Fruit fly (Drosophila melanogaster) whole organism, embryonic: Measurements from ENCODE around the gene msd1.

ENCODE experiments used
- Atf3 ChIP-seq: fragments of 200-800 bp; sonication (Bioruptor generic); optimal IDR thresholded peaks from 3 replicates; lab custom pipeline; 2016; ENCODE audit warnings: missing biosample characterization, missing genetic modification characterization
- Bdp1 ChIP-seq: fragments of 200-800 bp; sonication (Bioruptor generic); optimal IDR thresholded peaks from 3 replicates; lab custom pipeline; 2016; ENCODE audit warnings: missing biosample characterization, missing genetic modification characterization
- Bteb2 ChIP-seq: fragments of 200-800 bp; sonication (Bioruptor generic); optimal IDR thresholded peaks from 2 replicates; lab custom pipeline; 2016; ENCODE audit warnings: missing biosample characterization, missing genetic modification characterization
- CG11093 ChIP-seq: fragments of 200-800 bp; sonication (Bioruptor generic); IDR thresholded peaks from 3 replicates; pipeline ENCODE4 v1.3.6; 2022; ENCODE audit warnings: missing biosample characterization, missing genetic modification characterization
- CG11696 ChIP-seq: fragments of 200-800 bp; sonication (Bioruptor generic); IDR thresholded peaks from 2 replicates; pipeline ENCODE4 v1.3.6; 2022; ENCODE audit warnings: missing biosample characterization, missing genetic modification characterization
- CG1233 ChIP-seq: fragments of 200-800 bp; sonication (Bioruptor generic); optimal IDR thresholded peaks from 4 replicates; lab custom pipeline; 2018; ENCODE audit warnings: missing biosample characterization, mild to moderate bottlenecking, missing genetic modification characterization
- CG14441 ChIP-seq: fragments of 200-800 bp; sonication (Bioruptor generic); IDR thresholded peaks from 2 replicates; pipeline ENCODE4 v1.3.6; 2022; ENCODE audit warnings: missing biosample characterization, missing genetic modification characterization
- CG1602 ChIP-seq: fragments of 200-800 bp; sonication (Bioruptor generic); optimal IDR thresholded peaks from 3 replicates; lab custom pipeline; 2016; ENCODE audit warnings: missing biosample characterization, missing genetic modification characterization
- CG1603 ChIP-seq: fragments of 200-800 bp; sonication (Bioruptor generic); optimal IDR thresholded peaks from 2 replicates; lab custom pipeline; 2019; ENCODE audit warnings: missing biosample characterization, mild to moderate bottlenecking, missing genetic modification characterization, moderate library complexity
- CG16863 ChIP-seq: fragments of 200-800 bp; sonication (Bioruptor generic); optimal IDR thresholded peaks from 3 replicates; lab custom pipeline; 2016; ENCODE audit warnings: missing biosample characterization, missing genetic modification characterization
- CG18262 ChIP-seq: fragments of 200-800 bp; optimal IDR thresholded peaks from 3 replicates; lab custom pipeline; 2019; ENCODE audit warnings: missing biosample characterization, mild to moderate bottlenecking, missing genetic modification characterization, moderate library complexity
- CG2129 ChIP-seq: fragments of 200-800 bp; sonication (Bioruptor generic); IDR thresholded peaks from 2 replicates; pipeline ENCODE4 v1.3.6; 2022; ENCODE audit warnings: missing biosample characterization, missing genetic modification characterization; ENCODE audit not compliant: partially characterized antibody
- CG31224 ChIP-seq: fragments of 200-800 bp; sonication (Bioruptor generic); IDR thresholded peaks from 2 replicates; pipeline ENCODE4 v1.3.6; 2022; ENCODE audit warnings: missing biosample characterization, missing genetic modification characterization
- CG4282 ChIP-seq: fragments of 200-800 bp; sonication (Bioruptor generic); optimal IDR thresholded peaks from 2 replicates; lab custom pipeline; 2016; ENCODE audit warnings: missing biosample characterization, missing genetic modification characterization
- CG4424 ChIP-seq: fragments of 200-800 bp; sonication (Bioruptor generic); optimal IDR thresholded peaks from 3 replicates; lab custom pipeline; 2016; ENCODE audit warnings: missing biosample characterization, missing genetic modification characterization
- CG4730 ChIP-seq: fragments of 200-800 bp; sonication (Bioruptor generic); IDR thresholded peaks from 2 replicates; pipeline ENCODE4 v1.3.6; 2022; ENCODE audit warnings: missing biosample characterization, missing genetic modification characterization
- CG4820 ChIP-seq: fragments of 200-800 bp; sonication (Bioruptor generic); optimal IDR thresholded peaks from 3 replicates; lab custom pipeline; 2016; ENCODE audit warnings: missing biosample characterization, missing genetic modification characterization
- CG6683 ChIP-seq: fragments of 200-800 bp; sonication (Bioruptor generic); optimal IDR thresholded peaks from 2 replicates; lab custom pipeline; 2017; ENCODE audit warnings: missing biosample characterization, mild to moderate bottlenecking, missing genetic modification characterization, missing genetic modification reagents
- CG8359 ChIP-seq: fragments of 200-800 bp; sonication (Bioruptor generic); optimal IDR thresholded peaks from 2 replicates; lab custom pipeline; 2017; ENCODE audit warnings: missing biosample characterization, mild to moderate bottlenecking, missing genetic modification characterization, borderline replicate concordance
- CG8388 ChIP-seq: fragments of 200-800 bp; sonication (Bioruptor generic); optimal IDR thresholded peaks from 2 replicates; lab custom pipeline; 2019; ENCODE audit warnings: missing biosample characterization, mild to moderate bottlenecking, missing genetic modification characterization, moderate library complexity
- CG9437 ChIP-seq: fragments of 200-800 bp; sonication (Bioruptor generic); optimal IDR thresholded peaks from 2 replicates; lab custom pipeline; 2018; ENCODE audit warnings: missing biosample characterization, mild to moderate bottlenecking, missing genetic modification characterization
- D19A ChIP-seq: fragments of 200-800 bp; optimal IDR thresholded peaks from 3 replicates; lab custom pipeline; 2019; ENCODE audit warnings: missing biosample characterization, mild to moderate bottlenecking, missing genetic modification characterization, moderate library complexity
- Dek ChIP-seq: fragments of 200-800 bp; sonication (Bioruptor generic); optimal IDR thresholded peaks from 3 replicates; lab custom pipeline; 2019; ENCODE audit warnings: missing biosample characterization, mild to moderate bottlenecking, missing genetic modification characterization, moderate library complexity
- Drgx ChIP-seq: fragments of 200-800 bp; sonication (Bioruptor generic); IDR thresholded peaks from 2 replicates; pipeline ENCODE4 v1.3.6; 2022; ENCODE audit warnings: missing biosample characterization, missing genetic modification characterization
- Hey ChIP-seq: fragments of 200-800 bp; sonication (Bioruptor generic); optimal IDR thresholded peaks from 3 replicates; lab custom pipeline; 2018; ENCODE audit warnings: missing biosample characterization, mild to moderate bottlenecking, missing genetic modification characterization
- Hr78 ChIP-seq, 2 experiments: fragments of 200-800 bp in 1 of 2; fragments of >200 bp in 1 of 2; sonication (Bioruptor generic) in 1 of 2; optimal IDR thresholded peaks; 2 replicates each; lab custom pipeline; 2017 to 2019; ENCODE audit warnings: missing biosample characterization in 2 of 2, missing genetic modification characterization in 2 of 2, mild to moderate bottlenecking in 1 of 2, moderate library complexity in 1 of 2
- MESR4 ChIP-seq: fragments of 200-800 bp; sonication (Bioruptor generic); optimal IDR thresholded peaks from 2 replicates; lab custom pipeline; 2018; ENCODE audit warnings: missing biosample characterization, mild to moderate bottlenecking, missing genetic modification characterization, moderate library complexity
- Med ChIP-seq: fragments of 200-800 bp; sonication (Bioruptor generic); peaks from one replicate; lab custom pipeline; 2016; ENCODE audit warnings: missing biosample characterization, missing genetic modification characterization, mild to moderate bottlenecking, inconsistent platforms, moderate library complexity
- Side ChIP-seq: fragments of 200-800 bp; sonication (Bioruptor generic); optimal IDR thresholded peaks from 2 replicates; lab custom pipeline; 2016; ENCODE audit warnings: missing biosample characterization, missing genetic modification characterization
- TFAM ChIP-seq: fragments of 200-800 bp; sonication (Bioruptor generic); optimal IDR thresholded peaks from 2 replicates; lab custom pipeline; 2017; ENCODE audit warnings: missing biosample characterization, missing genetic modification characterization, inconsistent platforms
- ara ChIP-seq: fragments of 200-800 bp; sonication (Bioruptor generic); IDR thresholded peaks from 2 replicates; pipeline ENCODE4 v1.3.6; 2022; ENCODE audit warnings: missing biosample characterization, missing genetic modification characterization
- ase ChIP-seq: fragments of 200-800 bp; sonication (Bioruptor generic); IDR thresholded peaks from 3 replicates; pipeline ENCODE4 v1.3.6; 2022; ENCODE audit warnings: missing biosample characterization, missing genetic modification characterization
- bowl ChIP-seq: fragments of 200-800 bp; sonication (Bioruptor generic); IDR thresholded peaks from 2 replicates; pipeline ENCODE4 v1.3.6; 2022; ENCODE audit warnings: missing biosample characterization, missing genetic modification characterization
- btn ChIP-seq: fragments of 200-800 bp; sonication (Bioruptor generic); optimal IDR thresholded peaks from 2 replicates; lab custom pipeline; 2016; ENCODE audit warnings: missing biosample characterization, missing genetic modification characterization
- chif ChIP-seq, 2 experiments: fragments of 200-800 bp; sonication (Bioruptor generic); optimal IDR thresholded peaks; 3 replicates each; lab custom pipeline; 2016; ENCODE audit warnings: missing biosample characterization in 2 of 2, missing genetic modification characterization in 2 of 2
- croc ChIP-seq: fragments of 200-800 bp; sonication (Bioruptor generic); conservative IDR thresholded peaks from 3 replicates; pipeline ENCODE4 v1.3.6; 2022; ENCODE audit warnings: missing biosample characterization, missing genetic modification characterization
- dmrt99B ChIP-seq: fragments of 200-800 bp; sonication (Bioruptor generic); optimal IDR thresholded peaks from 2 replicates; lab custom pipeline; 2018; ENCODE audit warnings: missing biosample characterization, mild to moderate bottlenecking, missing genetic modification characterization, moderate library complexity
- fd96Cb ChIP-seq: fragments of 200-800 bp; sonication (Bioruptor generic); optimal IDR thresholded peaks from 2 replicates; lab custom pipeline; 2018; ENCODE audit warnings: missing biosample characterization, mild to moderate bottlenecking, missing genetic modification characterization, moderate library complexity
- grn ChIP-seq: fragments of 200-800 bp; sonication (Bioruptor generic); optimal IDR thresholded peaks from 3 replicates; lab custom pipeline; 2017; ENCODE audit warnings: missing biosample characterization, missing genetic modification characterization
- hth ChIP-seq: fragments of >200 bp; optimal IDR thresholded peaks from 2 replicates; lab custom pipeline; 2017; ENCODE audit warnings: inconsistent platforms
- ind ChIP-seq: fragments of 200-800 bp; sonication (Bioruptor generic); optimal IDR thresholded peaks from 3 replicates; lab custom pipeline; 2016; ENCODE audit warnings: missing biosample characterization, missing genetic modification characterization
- lbe ChIP-seq: fragments of 200-800 bp; sonication (Bioruptor generic); optimal IDR thresholded peaks from 2 replicates; lab custom pipeline; 2016; ENCODE audit warnings: missing biosample characterization, mild to moderate bottlenecking, missing genetic modification characterization
- nerfin-1 ChIP-seq: fragments of 200-800 bp; sonication (Bioruptor generic); optimal IDR thresholded peaks from 3 replicates; lab custom pipeline; 2019; ENCODE audit warnings: missing biosample characterization, mild to moderate bottlenecking, missing genetic modification characterization, moderate library complexity
- nom ChIP-seq: fragments of 200-800 bp; sonication (Bioruptor generic); optimal IDR thresholded peaks from 2 replicates; lab custom pipeline; 2017; ENCODE audit warnings: missing biosample characterization, missing genetic modification characterization, mild to moderate bottlenecking, moderate library complexity, missing genetic modification reagents
- otp ChIP-seq: fragments of 200-800 bp; sonication (Bioruptor generic); IDR thresholded peaks from 3 replicates; pipeline ENCODE4, ENCODE4 v1.3.6; 2022; ENCODE audit warnings: missing biosample characterization, missing genetic modification characterization
- pho ChIP-seq: fragments of 200-800 bp; sonication (Bioruptor generic); optimal IDR thresholded peaks from 2 replicates; lab custom pipeline; 2016; ENCODE audit warnings: missing biosample characterization, missing genetic modification characterization
- seq ChIP-seq: fragments of 200-800 bp; sonication (Bioruptor generic); IDR thresholded peaks from 2 replicates; pipeline ENCODE4 v1.3.6; 2022; ENCODE audit warnings: missing biosample characterization, missing genetic modification characterization
- sim ChIP-seq: fragments of 200-800 bp; sonication (Bioruptor generic); IDR thresholded peaks from 2 replicates; pipeline ENCODE4 v1.3.6; 2022; ENCODE audit warnings: missing biosample characterization, missing genetic modification characterization
- tgo ChIP-seq: fragments of 200-800 bp; sonication (Bioruptor generic); IDR thresholded peaks from 3 replicates; pipeline ENCODE4 v1.3.6; 2022; ENCODE audit warnings: missing biosample characterization, missing genetic modification characterization
- trh ChIP-seq: fragments of 200-800 bp; sonication (Bioruptor generic); optimal IDR thresholded peaks from 2 replicates; lab custom pipeline; 2016; ENCODE audit warnings: missing biosample characterization, missing genetic modification characterization

The msd1 gene

dm6 chr3L:1378862-1379543 is 47.5 kb downstream of the msd1 start:
- peak; percentile 55 for TF ChIP-seq CG1233 (GFP tag; lab: Kevin White, UChicago)
- TF ChIP-seq D19A (tag; lab: Kevin White, UChicago): peak; percentile 55
- TF ChIP-seq Dek: peak; percentile 16
- peak; percentile 35 for TF ChIP-seq CG16863 (GFP tag; lab: Kevin White, UChicago)
- no peak for TF ChIP-seq trh
- TF ChIP-seq Med: peak; percentile 89
- no peak for TF ChIP-seq Hey (tag; lab: Kevin White, UChicago)
- peak; percentile 18 for TF ChIP-seq Atf3 (GFP tag; lab: Kevin White, UChicago)
- TF ChIP-seq ind (GFP tag; lab: Kevin White, UChicago): peak; percentile 4
- peak; percentile 52 for TF ChIP-seq fd96Cb (tag; lab: Kevin White, UChicago)
- peak; percentile 46 for TF ChIP-seq CG4424 (GFP tag; lab: Kevin White, UChicago)
- TF ChIP-seq CG8388 (GFP tag; lab: Kevin White, UChicago): peak; percentile 77
- TF ChIP-seq nerfin-1 (tag; lab: Kevin White, UChicago): peak; percentile 59
- no peak for TF ChIP-seq grn
- 0 out of 2 replicates have a peak, but pooled peaks have one; percentile 9 for TF ChIP-seq bowl (GFP tag; lab: Robert Waterston, UW)
- TF ChIP-seq CG18262 (tag; lab: Kevin White, UChicago): peak; percentile 78
- TF ChIP-seq croc (GFP tag; lab: Robert Waterston, UW): no peak; the same call in 2 of the 3 replicates
- peak; percentile 32 for TF ChIP-seq Side
- TF ChIP-seq CG14441: peak; percentile 54; the same call in 1 of the 2 replicates
- TF ChIP-seq CG31224: peak; percentile 69
- TF ChIP-seq TFAM (GFP tag; lab: Kevin White, UChicago): no peak
- peak; percentile 56 for TF ChIP-seq CG11696
- peak; percentile 51 for TF ChIP-seq CG1602 (GFP tag; lab: Kevin White, UChicago)
- TF ChIP-seq btn (GFP tag; lab: Kevin White, UChicago): peak; percentile 2
- TF ChIP-seq CG4282 (GFP tag; lab: Kevin White, UChicago): no peak
- peak; percentile 10 for TF ChIP-seq CG8359 (GFP tag; lab: Kevin White, UChicago)
- peak in 1 of 2 experiments; percentile 90 for TF ChIP-seq Hr78 (GFP tag; optimal IDR thresholded peaks at IDR 0.05; lab: Kevin White, UChicago)
- TF ChIP-seq CG1603 (tag; lab: Kevin White, UChicago): peak; percentile 87
- TF ChIP-seq Bteb2: no peak
- peak; percentile 22 to 47 for TF ChIP-seq chif (GFP tag; optimal IDR thresholded peaks at IDR 0.05; lab: Kevin White, UChicago)
- TF ChIP-seq CG4730: peak; percentile 32; the same call in 1 of the 2 replicates
- TF ChIP-seq ara (GFP tag; lab: Robert Waterston, UW): peak; percentile 87
- TF ChIP-seq seq (GFP tag; lab: Robert Waterston, UW): peak; percentile 37; the same call in 1 of the 2 replicates
- peak; percentile 75 for TF ChIP-seq sim (GFP tag; lab: Robert Waterston, UW)
- TF ChIP-seq lbe: no peak
- peak; percentile 37; the same call in 1 of the 3 replicates for TF ChIP-seq ase (GFP tag; lab: Robert Waterston, UW)
- no peak for TF ChIP-seq Bdp1
- TF ChIP-seq hth (lab: Kevin White, UChicago): no peak
- peak; percentile 65; the same call in 2 of the 3 replicates for TF ChIP-seq tgo
- peak; percentile 60 for TF ChIP-seq dmrt99B (tag; lab: Kevin White, UChicago)
- TF ChIP-seq CG9437: peak; percentile 26
- no peak for TF ChIP-seq CG2129 (GFP tag; lab: Robert Waterston, UW)
- no peak for TF ChIP-seq CG6683 (GFP tag; lab: Kevin White, UChicago)
- peak; percentile 43; the same call in 1 of the 3 replicates for TF ChIP-seq CG11093
- TF ChIP-seq nom (GFP tag; lab: Kevin White, UChicago): peak; percentile 45
- peak; percentile 34 for TF ChIP-seq CG4820 (GFP tag; lab: Kevin White, UChicago)
- no peak for TF ChIP-seq MESR4 (GFP tag; lab: Kevin White, UChicago)
- peak; percentile 5 for TF ChIP-seq pho (GFP tag; lab: Kevin White, UChicago)
- TF ChIP-seq otp (GFP tag; lab: Robert Waterston, UW): peak; percentile 63; the same call in 1 of the 3 replicates
- peak; percentile 92 for TF ChIP-seq Drgx (GFP tag; lab: Robert Waterston, UW)
